Worm (Caenorhabditis elegans): ENCODE results near the gene odr-8.

ce11 chrIV:6572238-6572637 lies 10.3 kb downstream of the odr-8 start, which contains the start of gene bicd-1:
- no peak for TF ChIP-seq lin-13 (tag; optimal IDR thresholded peaks at IDR 0.05)
- TF ChIP-seq unc-62 (GFP tag; optimal IDR thresholded peaks at IDR 0.05) = no peak
- TF ChIP-seq ham-2 (GFP tag; optimal IDR thresholded peaks at IDR 0.05) = no peak
- no peak for TF ChIP-seq nhr-12 (tag; optimal IDR thresholded peaks at IDR 0.05)
- no peak for TF ChIP-seq nhr-76 (tag; optimal IDR thresholded peaks at IDR 0.05)
- TF ChIP-seq unc-120 (tag; optimal IDR thresholded peaks at IDR 0.05; ENCODE audit: poor library complexity, severe bottlenecking) = no peak
- no peak for TF ChIP-seq unc-39 (tag; optimal IDR thresholded peaks at IDR 0.05)

Data from whole organism, mixed stage, embryonic.